Fruit fly (Drosophila melanogaster) whole organism, embryonic: Measurements from ENCODE around the gene TwdlF.
A peak's percentile ranks its signal among the peaks of the same experiment; 100 is the strongest.

Source experiments
- ATbp ChIP-seq: fragments of 200-800 bp; sonication (Bioruptor generic); optimal IDR thresholded peaks from 2 replicates; lab custom pipeline; 2017; ENCODE audit warnings: missing biosample characterization, mild to moderate bottlenecking, missing genetic modification characterization, missing genetic modification reagents
- Atf-2 ChIP-seq: fragments of 200-800 bp; sonication (Bioruptor generic); optimal IDR thresholded peaks from 2 replicates; lab custom pipeline; 2016; ENCODE audit warnings: missing biosample characterization, missing genetic modification characterization
- Bdp1 ChIP-seq: fragments of 200-800 bp; sonication (Bioruptor generic); optimal IDR thresholded peaks from 3 replicates; lab custom pipeline; 2016; ENCODE audit warnings: missing biosample characterization, missing genetic modification characterization
- BtbVII ChIP-seq: fragments of 200-800 bp; sonication (Bioruptor generic); optimal IDR thresholded peaks from 3 replicates; lab custom pipeline; 2017; ENCODE audit warnings: missing biosample characterization, mild to moderate bottlenecking, missing genetic modification characterization
- CG1024 ChIP-seq: fragments of 200-800 bp; sonication (Bioruptor generic); IDR thresholded peaks from 2 replicates; pipeline ENCODE4 v1.3.6; 2022; ENCODE audit warnings: missing biosample characterization, missing genetic modification characterization
- CG12236 ChIP-seq: fragments of 200-800 bp; sonication (Bioruptor generic); optimal IDR thresholded peaks from 2 replicates; lab custom pipeline; 2016; ENCODE audit warnings: missing biosample characterization, missing genetic modification characterization
- CG14441 ChIP-seq: fragments of 200-800 bp; sonication (Bioruptor generic); IDR thresholded peaks from 2 replicates; pipeline ENCODE4 v1.3.6; 2022; ENCODE audit warnings: missing biosample characterization, missing genetic modification characterization
- CG14710 ChIP-seq: fragments of 200-800 bp; sonication (Bioruptor generic); optimal IDR thresholded peaks from 3 replicates; lab custom pipeline; 2019; ENCODE audit warnings: missing biosample characterization, mild to moderate bottlenecking, missing genetic modification characterization, moderate library complexity
- CG1529 ChIP-seq: fragments of 200-800 bp; sonication (Bioruptor generic); optimal IDR thresholded peaks from 3 replicates; lab custom pipeline; 2018; ENCODE audit warnings: missing biosample characterization, missing genetic modification characterization
- CG16815 ChIP-seq: fragments of 200-800 bp; sonication (Bioruptor generic); optimal IDR thresholded peaks from 3 replicates; lab custom pipeline; 2017; ENCODE audit warnings: missing biosample characterization, mild to moderate bottlenecking, missing genetic modification characterization
- CG17361 ChIP-seq: fragments of 200-800 bp; sonication (Bioruptor generic); IDR thresholded peaks from 3 replicates; pipeline ENCODE4 v1.3.6; 2022; ENCODE audit warnings: missing biosample characterization, missing genetic modification characterization
- CG2678 ChIP-seq: fragments of 200-800 bp; sonication (Bioruptor generic); optimal IDR thresholded peaks from 3 replicates; lab custom pipeline; 2019; ENCODE audit warnings: missing biosample characterization, mild to moderate bottlenecking, missing genetic modification characterization, moderate library complexity
- CG2712 ChIP-seq: fragments of 200-800 bp; optimal IDR thresholded peaks from 3 replicates; lab custom pipeline; 2019; ENCODE audit warnings: missing biosample characterization, mild to moderate bottlenecking, missing genetic modification characterization, moderate library complexity
- CG2889 ChIP-seq: fragments of 200-800 bp; sonication (Bioruptor generic); IDR thresholded peaks from 3 replicates; pipeline ENCODE4 v1.3.6; 2022; ENCODE audit warnings: missing biosample characterization, missing genetic modification characterization
- CG3726 ChIP-seq: fragments of 200-800 bp; sonication (Bioruptor generic); IDR thresholded peaks from 3 replicates; pipeline ENCODE4, ENCODE4 v1.3.6; 2022; ENCODE audit warnings: missing biosample characterization, missing genetic modification characterization
- CG3838 ChIP-seq: fragments of 200-800 bp; sonication (Bioruptor generic); optimal IDR thresholded peaks from 3 replicates; lab custom pipeline; 2016; ENCODE audit warnings: missing biosample characterization, missing genetic modification characterization
- CG4282 ChIP-seq: fragments of 200-800 bp; sonication (Bioruptor generic); optimal IDR thresholded peaks from 2 replicates; lab custom pipeline; 2016; ENCODE audit warnings: missing biosample characterization, missing genetic modification characterization
- CG6175 ChIP-seq: fragments of 200-800 bp; sonication (Bioruptor generic); IDR thresholded peaks from 3 replicates; pipeline ENCODE4 v1.3.6; 2022; ENCODE audit warnings: missing biosample characterization, missing genetic modification characterization
- CG6813 ChIP-seq: fragments of 200-800 bp; sonication (Bioruptor generic); optimal IDR thresholded peaks from 2 replicates; lab custom pipeline; 2017; ENCODE audit warnings: missing biosample characterization, missing genetic modification characterization, mild to moderate bottlenecking, moderate library complexity, missing genetic modification reagents
- CrebB ChIP-seq: fragments of 200-800 bp; sonication (Bioruptor generic); optimal IDR thresholded peaks from 3 replicates; lab custom pipeline; 2018; ENCODE audit warnings: missing biosample characterization, mild to moderate bottlenecking, missing genetic modification characterization
- D19B ChIP-seq: fragments of 200-800 bp; sonication (Bioruptor generic); optimal IDR thresholded peaks from 2 replicates; lab custom pipeline; 2017; ENCODE audit warnings: missing biosample characterization, mild to moderate bottlenecking, missing genetic modification characterization
- E2f1 ChIP-seq: fragments of 200-800 bp; sonication (Bioruptor generic); IDR thresholded peaks from 2 replicates; pipeline ENCODE4 v1.3.6; 2022; ENCODE audit warnings: missing biosample characterization, missing genetic modification characterization
- HLHmδ ChIP-seq: fragments of 200-800 bp; sonication (Bioruptor generic); optimal IDR thresholded peaks from 2 replicates; lab custom pipeline; 2018; ENCODE audit warnings: missing biosample characterization, mild to moderate bottlenecking, missing genetic modification characterization, moderate library complexity
- MESR4 ChIP-seq: fragments of 200-800 bp; sonication (Bioruptor generic); optimal IDR thresholded peaks from 2 replicates; lab custom pipeline; 2018; ENCODE audit warnings: missing biosample characterization, mild to moderate bottlenecking, missing genetic modification characterization, moderate library complexity
- MTF-1 ChIP-seq: fragments of 200-800 bp; sonication (Bioruptor generic); optimal IDR thresholded peaks from 2 replicates; lab custom pipeline; 2018; ENCODE audit warnings: missing biosample characterization, mild to moderate bottlenecking, missing genetic modification characterization, borderline replicate concordance
- Max ChIP-seq: fragments of 200-800 bp; sonication (Bioruptor generic); optimal IDR thresholded peaks from 2 replicates; lab custom pipeline; 2016; ENCODE audit warnings: missing biosample characterization, mild to moderate bottlenecking, missing genetic modification characterization
- abd-A ChIP-seq: fragments of 200-800 bp; sonication (Bioruptor generic); optimal IDR thresholded peaks from 3 replicates; lab custom pipeline; 2019; ENCODE audit warnings: missing biosample characterization, mild to moderate bottlenecking, missing genetic modification characterization, moderate library complexity
- ase ChIP-seq: fragments of 200-800 bp; sonication (Bioruptor generic); IDR thresholded peaks from 3 replicates; pipeline ENCODE4 v1.3.6; 2022; ENCODE audit warnings: missing biosample characterization, missing genetic modification characterization
- dpn ChIP-seq, 2 experiments: fragments of 200-800 bp; sonication (Bioruptor generic); optimal IDR thresholded peaks; 3 replicates each; lab custom pipeline; 2016; ENCODE audit warnings: missing biosample characterization in 2 of 2, missing genetic modification characterization in 2 of 2
- fd64A ChIP-seq: fragments of 200-800 bp; sonication (Bioruptor generic); optimal IDR thresholded peaks from 3 replicates; lab custom pipeline; 2018; ENCODE audit warnings: missing biosample characterization, mild to moderate bottlenecking, missing genetic modification characterization
- ftz-f1 ChIP-seq: fragments of 200-800 bp; sonication (Bioruptor generic); optimal IDR thresholded peaks from 2 replicates; lab custom pipeline; 2016; ENCODE audit warnings: missing biosample characterization, missing genetic modification characterization
- gem ChIP-seq: fragments of 200-800 bp; sonication (Bioruptor generic); optimal IDR thresholded peaks from 2 replicates; lab custom pipeline; 2019; ENCODE audit warnings: missing biosample characterization, mild to moderate bottlenecking, missing genetic modification characterization, moderate library complexity
- gsb-n ChIP-seq: fragments of 200-800 bp; sonication (Bioruptor generic); optimal IDR thresholded peaks from 3 replicates; lab custom pipeline; 2018; ENCODE audit warnings: missing biosample characterization, mild to moderate bottlenecking, missing genetic modification characterization
- ham ChIP-seq: fragments of 200-800 bp; sonication (Bioruptor generic); IDR thresholded peaks from 2 replicates; pipeline ENCODE4 v1.3.6; 2022; ENCODE audit warnings: missing biosample characterization, missing genetic modification characterization
- her ChIP-seq: fragments of 200-800 bp; sonication (Bioruptor generic); optimal IDR thresholded peaks from 2 replicates; lab custom pipeline; 2016; ENCODE audit warnings: missing biosample characterization, missing genetic modification characterization
- ind ChIP-seq: fragments of 200-800 bp; sonication (Bioruptor generic); optimal IDR thresholded peaks from 3 replicates; lab custom pipeline; 2016; ENCODE audit warnings: missing biosample characterization, missing genetic modification characterization
- inv ChIP-seq: fragments of 200-800 bp; sonication (Bioruptor generic); IDR thresholded peaks from 2 replicates; pipeline ENCODE4 v1.3.6; 2022; ENCODE audit warnings: missing biosample characterization, missing genetic modification characterization; ENCODE audit not compliant: partially characterized antibody
- jumu ChIP-seq: fragments of 200-800 bp; sonication (Bioruptor generic); optimal IDR thresholded peaks from 3 replicates; lab custom pipeline; 2016; ENCODE audit warnings: missing biosample characterization, missing genetic modification characterization
- klu ChIP-seq: fragments of 200-800 bp; sonication (Bioruptor generic); IDR thresholded peaks from 2 replicates; pipeline ENCODE4 v1.3.6; 2022; ENCODE audit warnings: missing biosample characterization, missing genetic modification characterization
- onecut ChIP-seq: fragments of 200-800 bp; sonication (Bioruptor generic); IDR thresholded peaks from 2 replicates; pipeline ENCODE4 v1.3.6; 2022; ENCODE audit warnings: missing biosample characterization, missing genetic modification characterization
- peb ChIP-seq: fragments of 200-800 bp; sonication (Bioruptor generic); IDR thresholded peaks from 2 replicates; pipeline ENCODE4 v1.3.6; 2022; ENCODE audit warnings: missing biosample characterization, missing genetic modification characterization
- pum ChIP-seq: fragments of 200-800 bp; sonication (Bioruptor generic); optimal IDR thresholded peaks from 2 replicates; lab custom pipeline; 2016; ENCODE audit warnings: missing biosample characterization, missing genetic modification characterization
- sens ChIP-seq: fragments of 200-800 bp; sonication (Bioruptor generic); peaks from one replicate; lab custom pipeline; 2016; ENCODE audit warnings: missing biosample characterization, missing genetic modification characterization
- sqz ChIP-seq: fragments of 200-800 bp; sonication (Bioruptor generic); optimal IDR thresholded peaks from 3 replicates; lab custom pipeline; 2018; ENCODE audit warnings: missing biosample characterization, mild to moderate bottlenecking, missing genetic modification characterization
- stc ChIP-seq: fragments of 200-800 bp; sonication (Bioruptor generic); IDR thresholded peaks from 2 replicates; pipeline ENCODE4 v1.3.6; 2022; ENCODE audit warnings: missing biosample characterization, missing genetic modification characterization
- tin ChIP-seq: fragments of 200-800 bp; sonication (Bioruptor generic); optimal IDR thresholded peaks from 3 replicates; lab custom pipeline; 2016; ENCODE audit warnings: missing biosample characterization, missing genetic modification characterization
- twi ChIP-seq: fragments of 200-800 bp; optimal IDR thresholded peaks from 2 replicates; lab custom pipeline; 2019; ENCODE audit warnings: missing biosample characterization, mild to moderate bottlenecking, missing genetic modification characterization, moderate library complexity
- usp ChIP-seq: fragments of >200 bp; optimal IDR thresholded peaks from 2 replicates; lab custom pipeline; 2017; ENCODE audit warnings: missing biosample characterization, missing genetic modification characterization
- vvl ChIP-seq: fragments of 200-800 bp; sonication (Bioruptor generic); IDR thresholded peaks from 2 replicates; pipeline ENCODE4 v1.3.6; 2022; ENCODE audit warnings: missing biosample characterization, missing genetic modification characterization
- zf30C ChIP-seq: fragments of 200-800 bp; sonication (Bioruptor generic); optimal IDR thresholded peaks from 3 replicates; lab custom pipeline; 2018; ENCODE audit warnings: missing biosample characterization, mild to moderate bottlenecking, missing genetic modification characterization

The TwdlF gene

dm6 chr3R:4215264-4215993 is 31.4 kb upstream of the TwdlF start, which contains the start of gene CG14636 (continued):
- TF ChIP-seq her (peak; percentile 80), usp (GFP tag; lab: Kevin White, UChicago) (no peak), ind (peak; percentile 76), HLHmδ (GFP tag; lab: Kevin White, UChicago) (no peak), D19B (GFP tag; lab: Kevin White, UChicago) (peak; percentile 19), Max (GFP tag; lab: Kevin White, UChicago) (peak; percentile 56), gem (tag; lab: Kevin White, UChicago) (peak; percentile 76), ftz-f1 (GFP tag; lab: Kevin White, UChicago) (peak; percentile 38), CG14441 (GFP tag; lab: Robert Waterston, UW) (peak; percentile 90), CG6175 (GFP tag; lab: Robert Waterston, UW) (0 out of 3 replicates have a peak, but pooled peaks have one; percentile 11), CrebB (tag; lab: Kevin White, UChicago) (peak; percentile 53), zf30C (GFP tag; lab: Kevin White, UChicago) (no peak), CG3838 (GFP tag; lab: Kevin White, UChicago) (no peak), CG2712 (tag; lab: Kevin White, UChicago) (peak; percentile 43), dpn (GFP tag; optimal IDR thresholded peaks at IDR 0.05; lab: Kevin White, UChicago) (peak; percentile 73 to 74), tin (GFP tag; lab: Kevin White, UChicago) (peak; percentile 48), jumu (GFP tag; lab: Kevin White, UChicago) (peak; percentile 78), abd-A (tag; lab: Kevin White, UChicago) (no peak), sqz (GFP tag; lab: Kevin White, UChicago) (peak; percentile 28), CG6813 (GFP tag; lab: Kevin White, UChicago) (peak; percentile 46), MESR4 (GFP tag; lab: Kevin White, UChicago) (no peak), klu (GFP tag; lab: Robert Waterston, UW) (peak; percentile 68; the same call in 1 of the 2 replicates), stc (GFP tag; lab: Robert Waterston, UW) (peak; percentile 83), CG2678 (tag; lab: Kevin White, UChicago) (peak; percentile 78), CG3726 (peak; percentile 77), vvl (GFP tag; lab: Robert Waterston, UW) (peak; percentile 76), BtbVII (GFP tag; lab: Kevin White, UChicago) (peak; percentile 72), CG1529 (GFP tag; lab: Kevin White, UChicago) (peak; percentile 21), peb (GFP tag; lab: Robert Waterston, UW) (peak; percentile 57), Atf-2 (GFP tag; lab: Kevin White, UChicago) (peak; percentile 57), CG1024 (GFP tag; lab: Robert Waterston, UW) (no peak), CG4282 (peak; percentile 68), CG12236 (GFP tag; lab: Kevin White, UChicago) (no peak), inv (no peak; the same call in 1 of the 2 replicates), CG16815 (GFP tag; lab: Kevin White, UChicago) (peak; percentile 24), MTF-1 (no peak), ATbp (GFP tag; lab: Kevin White, UChicago) (peak; percentile 50), Bdp1 (GFP tag; lab: Kevin White, UChicago) (peak; percentile 36), fd64A (GFP tag; lab: Kevin White, UChicago) (no peak), gsb-n (tag; lab: Kevin White, UChicago) (no peak), onecut (GFP tag; lab: Robert Waterston, UW) (peak; percentile 56), ham (GFP tag; lab: Robert Waterston, UW) (peak; percentile 27; the same call in 1 of the 2 replicates), CG17361 (GFP tag; lab: Robert Waterston, UW) (peak; percentile 54; the same call in 2 of the 3 replicates), pum (GFP tag; lab: Kevin White, UChicago) (peak; percentile 43), twi (tag; lab: Kevin White, UChicago) (no peak), E2f1 (GFP tag; lab: Robert Waterston, UW) (peak; percentile 74), CG2889 (GFP tag; lab: Robert Waterston, UW) (no peak), CG14710 (tag; lab: Kevin White, UChicago) (no peak), sens (GFP tag; lab: Kevin White, UChicago) (peak; percentile 77), ase (GFP tag; lab: Robert Waterston, UW) (peak; percentile 73; the same call in 2 of the 3 replicates)
